Fruit fly (Drosophila melanogaster) whole organism, embryonic: ENCODE results near the gene Upf2.

Source experiments
- Antp ChIP-seq: fragments of 200-800 bp; sonication (Bioruptor generic); optimal IDR thresholded peaks from 3 replicates; lab custom pipeline; 2016; ENCODE audit warnings: missing biosample characterization, missing genetic modification characterization
- Blimp-1 ChIP-seq: fragments of 200-800 bp; sonication (Bioruptor generic); optimal IDR thresholded peaks from 3 replicates; lab custom pipeline; 2018; ENCODE audit warnings: missing biosample characterization, missing genetic modification characterization, mild to moderate bottlenecking, moderate library complexity, missing genetic modification reagents
- CG1024 ChIP-seq: fragments of 200-800 bp; sonication (Bioruptor generic); IDR thresholded peaks from 2 replicates; pipeline ENCODE4 v1.3.6; 2022; ENCODE audit warnings: missing biosample characterization, missing genetic modification characterization
- CG10274 ChIP-seq: fragments of 200-800 bp; sonication (Bioruptor generic); optimal IDR thresholded peaks from 3 replicates; lab custom pipeline; 2017; ENCODE audit warnings: missing biosample characterization, mild to moderate bottlenecking, missing genetic modification characterization
- CG10543 ChIP-seq: fragments of 200-800 bp; sonication (Bioruptor generic); optimal IDR thresholded peaks from 3 replicates; lab custom pipeline; 2017; ENCODE audit warnings: missing biosample characterization, mild to moderate bottlenecking, missing genetic modification characterization, moderate library complexity
- CG12071 ChIP-seq: fragments of 200-800 bp; sonication (Bioruptor generic); optimal IDR thresholded peaks from 3 replicates; lab custom pipeline; 2018; ENCODE audit warnings: missing biosample characterization, mild to moderate bottlenecking, missing genetic modification characterization
- CG12769 ChIP-seq: fragments of 200-800 bp; sonication (Bioruptor generic); optimal IDR thresholded peaks from 2 replicates; lab custom pipeline; 2019; ENCODE audit warnings: missing biosample characterization, mild to moderate bottlenecking, missing genetic modification characterization, moderate library complexity
- CG14965 ChIP-seq: fragments of 200-800 bp; sonication (Bioruptor generic); optimal IDR thresholded peaks from 2 replicates; lab custom pipeline; 2016; ENCODE audit warnings: missing biosample characterization, missing genetic modification characterization, borderline replicate concordance
- CG15479 ChIP-seq: fragments of 200-800 bp; sonication (Bioruptor generic); optimal IDR thresholded peaks from 3 replicates; lab custom pipeline; 2019; ENCODE audit warnings: missing biosample characterization, mild to moderate bottlenecking, missing genetic modification characterization, moderate library complexity
- CG1602 ChIP-seq: fragments of 200-800 bp; sonication (Bioruptor generic); optimal IDR thresholded peaks from 3 replicates; lab custom pipeline; 2016; ENCODE audit warnings: missing biosample characterization, missing genetic modification characterization
- CG16779 ChIP-seq: fragments of 200-800 bp; sonication (Bioruptor generic); IDR thresholded peaks from 2 replicates; pipeline ENCODE4 v1.3.6; 2022; ENCODE audit warnings: missing biosample characterization, missing genetic modification characterization
- CG1792 ChIP-seq: fragments of 200-800 bp; sonication (Bioruptor generic); optimal IDR thresholded peaks from 2 replicates; lab custom pipeline; 2016; ENCODE audit warnings: missing biosample characterization, missing genetic modification characterization
- CG18619 ChIP-seq: fragments of 200-800 bp; sonication (Bioruptor generic); optimal IDR thresholded peaks from 3 replicates; lab custom pipeline; 2017; ENCODE audit warnings: missing biosample characterization, mild to moderate bottlenecking, missing genetic modification characterization
- CG2129 ChIP-seq: fragments of 200-800 bp; sonication (Bioruptor generic); IDR thresholded peaks from 2 replicates; pipeline ENCODE4 v1.3.6; 2022; ENCODE audit warnings: missing biosample characterization, missing genetic modification characterization; ENCODE audit not compliant: partially characterized antibody
- CG2678 ChIP-seq: fragments of 200-800 bp; sonication (Bioruptor generic); optimal IDR thresholded peaks from 3 replicates; lab custom pipeline; 2019; ENCODE audit warnings: missing biosample characterization, mild to moderate bottlenecking, missing genetic modification characterization, moderate library complexity
- CG2875 ChIP-seq: fragments of 200-800 bp; sonication (Bioruptor generic); optimal IDR thresholded peaks from 2 replicates; lab custom pipeline; 2017; ENCODE audit warnings: missing biosample characterization, mild to moderate bottlenecking, missing genetic modification characterization, missing genetic modification reagents
- CG30020 ChIP-seq: fragments of 200-800 bp; optimal IDR thresholded peaks from 2 replicates; lab custom pipeline; 2019; ENCODE audit warnings: missing biosample characterization, mild to moderate bottlenecking, missing genetic modification characterization, moderate library complexity
- CG30403 ChIP-seq: fragments of 200-800 bp; sonication (Bioruptor generic); optimal IDR thresholded peaks from 3 replicates; lab custom pipeline; 2016; ENCODE audit warnings: missing biosample characterization, missing genetic modification characterization
- CG34376 ChIP-seq: fragments of 200-800 bp; sonication (Bioruptor generic); optimal IDR thresholded peaks from 2 replicates; lab custom pipeline; 2018; ENCODE audit warnings: missing biosample characterization, mild to moderate bottlenecking, missing genetic modification characterization
- CG4617 ChIP-seq: fragments of 200-800 bp; sonication (Bioruptor generic); optimal IDR thresholded peaks from 3 replicates; lab custom pipeline; 2016; ENCODE audit warnings: missing biosample characterization, missing genetic modification characterization, borderline replicate concordance
- CG4820 ChIP-seq: fragments of 200-800 bp; sonication (Bioruptor generic); optimal IDR thresholded peaks from 3 replicates; lab custom pipeline; 2016; ENCODE audit warnings: missing biosample characterization, missing genetic modification characterization
- CG6272 ChIP-seq: fragments of 200-800 bp; sonication (Bioruptor generic); IDR thresholded peaks from 2 replicates; pipeline ENCODE4 v1.3.6; 2022; ENCODE audit warnings: missing biosample characterization, missing genetic modification characterization
- CG6765 ChIP-seq: fragments of 200-800 bp; sonication (Bioruptor generic); optimal IDR thresholded peaks from 3 replicates; lab custom pipeline; 2017; ENCODE audit warnings: missing biosample characterization, mild to moderate bottlenecking, missing genetic modification characterization
- CG6813 ChIP-seq: fragments of 200-800 bp; sonication (Bioruptor generic); optimal IDR thresholded peaks from 2 replicates; lab custom pipeline; 2017; ENCODE audit warnings: missing biosample characterization, missing genetic modification characterization, mild to moderate bottlenecking, moderate library complexity, missing genetic modification reagents
- CG7556 ChIP-seq: fragments of 200-800 bp; sonication (Bioruptor generic); optimal IDR thresholded peaks from 2 replicates; lab custom pipeline; 2017; ENCODE audit warnings: missing biosample characterization, mild to moderate bottlenecking, missing genetic modification characterization
- CG7745 ChIP-seq: fragments of 200-800 bp; sonication (Bioruptor generic); optimal IDR thresholded peaks from 2 replicates; lab custom pipeline; 2018; ENCODE audit warnings: missing biosample characterization, mild to moderate bottlenecking, missing genetic modification characterization, moderate library complexity
- Gsc ChIP-seq: fragments of 200-800 bp; sonication (Bioruptor generic); IDR thresholded peaks from 2 replicates; pipeline ENCODE4 v1.3.6; 2022; ENCODE audit warnings: missing biosample characterization, missing genetic modification characterization
- HmgD ChIP-seq: fragments of 200-800 bp; sonication (Bioruptor generic); optimal IDR thresholded peaks from 3 replicates; lab custom pipeline; 2016; ENCODE audit warnings: missing biosample characterization, missing genetic modification characterization
- Jarid2 ChIP-seq: fragments of 200-800 bp; sonication (Bioruptor generic); optimal IDR thresholded peaks from 3 replicates; lab custom pipeline; 2017; ENCODE audit warnings: mild to moderate bottlenecking, missing biosample characterization, missing genetic modification reagents, missing genetic modification characterization
- MTF-1 ChIP-seq: fragments of 200-800 bp; sonication (Bioruptor generic); optimal IDR thresholded peaks from 2 replicates; lab custom pipeline; 2018; ENCODE audit warnings: missing biosample characterization, mild to moderate bottlenecking, missing genetic modification characterization, borderline replicate concordance
- Med ChIP-seq: fragments of 200-800 bp; sonication (Bioruptor generic); peaks from one replicate; lab custom pipeline; 2016; ENCODE audit warnings: missing biosample characterization, missing genetic modification characterization, mild to moderate bottlenecking, inconsistent platforms, moderate library complexity
- Mes4 ChIP-seq: fragments of 200-800 bp; sonication (Bioruptor generic); optimal IDR thresholded peaks from 2 replicates; lab custom pipeline; 2016; ENCODE audit warnings: missing biosample characterization, missing genetic modification characterization
- NC2β ChIP-seq: fragments of 200-800 bp; sonication (Bioruptor generic); optimal IDR thresholded peaks from 2 replicates; lab custom pipeline; 2016; ENCODE audit warnings: missing biosample characterization, missing genetic modification characterization
- ap ChIP-seq: fragments of 200-800 bp; sonication (Bioruptor generic); IDR thresholded peaks from 2 replicates; pipeline ENCODE4 v1.3.6; 2022; ENCODE audit warnings: missing biosample characterization, missing genetic modification characterization
- az2 ChIP-seq: fragments of 200-800 bp; sonication (Bioruptor generic); optimal IDR thresholded peaks from 3 replicates; lab custom pipeline; 2016; ENCODE audit warnings: missing biosample characterization, missing genetic modification characterization
- chn ChIP-seq: fragments of 200-800 bp; sonication (Bioruptor generic); optimal IDR thresholded peaks from 2 replicates; lab custom pipeline; 2016; ENCODE audit warnings: missing biosample characterization, missing genetic modification characterization
- crol ChIP-seq: fragments of 200-800 bp; sonication (Bioruptor generic); IDR thresholded peaks from 2 replicates; pipeline ENCODE4 v1.3.6; 2022; ENCODE audit warnings: missing biosample characterization, missing genetic modification characterization
- crp ChIP-seq, 2 experiments: fragments of 200-800 bp; sonication (Bioruptor generic); optimal IDR thresholded peaks; 2 replicates in 1 of 2; 3 replicates in 1 of 2; lab custom pipeline; 2017; ENCODE audit warnings: missing biosample characterization in 2 of 2, missing genetic modification characterization in 2 of 2, mild to moderate bottlenecking in 1 of 2, moderate library complexity in 1 of 2
- gem ChIP-seq: fragments of 200-800 bp; sonication (Bioruptor generic); optimal IDR thresholded peaks from 2 replicates; lab custom pipeline; 2019; ENCODE audit warnings: missing biosample characterization, mild to moderate bottlenecking, missing genetic modification characterization, moderate library complexity
- h ChIP-seq: fragments of >200 bp; optimal IDR thresholded peaks from 2 replicates; lab custom pipeline; 2017
- kni ChIP-seq: fragments of 200-800 bp; sonication (Bioruptor generic); optimal IDR thresholded peaks from 3 replicates; lab custom pipeline; 2017; ENCODE audit warnings: mild to moderate bottlenecking, missing biosample characterization, missing genetic modification reagents, missing genetic modification characterization
- mam ChIP-seq: fragments of 200-800 bp; sonication (Bioruptor generic); optimal IDR thresholded peaks from 3 replicates; lab custom pipeline; 2016; ENCODE audit warnings: missing biosample characterization, missing genetic modification characterization
- odd ChIP-seq: fragments of 200-800 bp; sonication (Bioruptor generic); optimal IDR thresholded peaks from 2 replicates; lab custom pipeline; 2017; ENCODE audit warnings: missing biosample characterization, mild to moderate bottlenecking, missing genetic modification characterization
- prd ChIP-seq, 3 experiments: fragments of >200 bp in 2 of 3; fragments of 200-800 bp in 1 of 3; sonication (Bioruptor generic) in 1 of 3; optimal IDR thresholded peaks in 2 of 3; IDR thresholded peaks in 1 of 3; 2 replicates in 2 of 3; 3 replicates in 1 of 3; pipeline versions ENCODE4 v1.3.6 to Lab custom; 2017 to 2022; ENCODE audit warnings: missing biosample characterization in 1 of 3, missing genetic modification characterization in 1 of 3
- repo ChIP-seq: fragments of 200-800 bp; sonication (Bioruptor generic); optimal IDR thresholded peaks from 2 replicates; lab custom pipeline; 2016; ENCODE audit warnings: missing biosample characterization, missing genetic modification characterization
- row ChIP-seq: fragments of 200-800 bp; sonication (Bioruptor generic); IDR thresholded peaks from 3 replicates; pipeline ENCODE4 v1.3.6; 2022; ENCODE audit warnings: missing biosample characterization, missing genetic modification characterization
- sd ChIP-seq: fragments of 200-800 bp; sonication (Bioruptor generic); optimal IDR thresholded peaks from 3 replicates; lab custom pipeline; 2018; ENCODE audit warnings: missing biosample characterization, mild to moderate bottlenecking, missing genetic modification characterization, moderate library complexity
- sug ChIP-seq: fragments of 200-800 bp; optimal IDR thresholded peaks from 2 replicates; lab custom pipeline; 2019; ENCODE audit warnings: missing biosample characterization, mild to moderate bottlenecking, missing genetic modification characterization, moderate library complexity
- zfh1 ChIP-seq: fragments of 200-800 bp; sonication (Bioruptor generic); IDR thresholded peaks from 3 replicates; pipeline ENCODE4 v1.3.6; 2022; ENCODE audit warnings: missing biosample characterization, missing genetic modification characterization

Upf2 gene

DNA sequence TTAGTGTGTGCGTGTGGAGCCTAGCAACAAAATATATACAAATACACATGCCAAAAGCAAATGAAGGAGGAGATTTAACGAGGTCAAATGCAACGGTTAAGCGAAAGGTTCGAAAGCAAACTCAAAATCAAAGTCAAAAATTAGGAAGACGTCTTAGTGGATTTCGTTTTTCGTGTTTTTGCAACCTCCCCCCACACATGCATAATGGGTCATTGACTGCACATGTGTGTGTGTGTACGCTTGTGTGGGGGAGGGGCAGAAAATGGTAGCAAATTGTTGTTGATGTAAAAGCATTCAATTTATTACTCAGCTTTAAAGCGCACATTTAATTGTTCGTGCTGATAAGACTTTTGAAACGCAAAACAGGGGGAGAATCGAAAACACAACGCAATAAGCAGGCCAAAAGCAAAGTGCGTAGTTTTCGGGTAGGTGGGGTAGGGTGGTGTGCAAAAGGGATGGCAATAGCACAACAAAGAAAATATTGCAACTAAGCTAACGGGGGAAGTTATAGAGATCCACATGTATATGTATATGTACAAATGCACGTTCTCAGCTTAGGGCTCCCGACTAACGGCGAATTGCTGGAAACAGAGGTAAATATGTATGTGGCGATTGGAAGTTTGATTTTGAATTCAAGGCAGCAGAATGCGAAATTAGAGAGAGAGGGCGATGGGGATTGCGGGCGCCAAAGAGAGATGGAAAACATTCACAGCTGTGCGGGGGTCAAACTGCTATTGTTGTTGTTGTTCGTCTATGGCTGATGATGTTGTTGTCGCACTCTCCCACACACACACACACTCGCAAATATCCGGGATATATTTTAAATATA, 17.8 kb upstream of the Upf2 start:
- TF ChIP-seq row (GFP tag; lab: Robert Waterston, UW) (no peak), CG6272 (GFP tag; lab: Robert Waterston, UW) (no peak), CG2129 (GFP tag; lab: Robert Waterston, UW) (no peak), CG34376 (GFP tag; lab: Kevin White, UChicago) (peak; percentile 4), Gsc (GFP tag; lab: Robert Waterston, UW) (no peak), CG1792 (GFP tag; lab: Kevin White, UChicago) (no peak), CG4617 (GFP tag; lab: Kevin White, UChicago) (no peak), ap (GFP tag; lab: Robert Waterston, UW) (no peak), CG6765 (GFP tag; lab: Kevin White, UChicago) (peak; percentile 58), CG1602 (GFP tag; lab: Kevin White, UChicago) (no peak), odd (GFP tag; lab: Kevin White, UChicago) (no peak), MTF-1 (GFP tag; lab: Kevin White, UChicago) (no peak), crol (GFP tag; lab: Robert Waterston, UW) (peak; percentile 45), CG6813 (GFP tag; lab: Kevin White, UChicago) (no peak), sd (peak; percentile 7), crp (GFP tag; optimal IDR thresholded peaks at IDR 0.05; lab: Kevin White, UChicago) (peak in 1 of 2 experiments; percentile 62), CG14965 (no peak), sug (peak; percentile 78), h (lab: Kevin White, UChicago) (no peak), NC2β (no peak), gem (tag; lab: Kevin White, UChicago) (no peak), repo (GFP tag; lab: Kevin White, UChicago) (no peak), kni (GFP tag; lab: Kevin White, UChicago) (peak; percentile 21), CG12071 (no peak), CG10543 (GFP tag; lab: Kevin White, UChicago) (peak; percentile 57), CG2875 (GFP tag; lab: Kevin White, UChicago) (no peak), CG16779 (no peak), mam (no peak), CG7745 (no peak), CG10274 (no peak), CG2678 (tag; lab: Kevin White, UChicago) (peak; percentile 4), CG12769 (tag; lab: Kevin White, UChicago) (peak; percentile 23), zfh1 (GFP tag; lab: Robert Waterston, UW) (no peak), Jarid2 (GFP tag; lab: Kevin White, UChicago) (no peak), CG1024 (GFP tag; lab: Robert Waterston, UW) (no peak), Med (no peak), Blimp-1 (GFP tag; lab: Kevin White, UChicago) (no peak), Antp (GFP tag; lab: Kevin White, UChicago) (no peak), CG15479 (GFP tag; lab: Kevin White, UChicago) (no peak), Mes4 (GFP tag; lab: Kevin White, UChicago) (no peak), chn (no peak), prd (optimal IDR thresholded peaks at IDR 0.05; lab: Kevin White, UChicago) (no peak), prd (GFP tag; IDR thresholded peaks at IDR 0.05; lab: Robert Waterston, UW) (no peak), az2 (GFP tag; lab: Kevin White, UChicago) (no peak), CG4820 (GFP tag; lab: Kevin White, UChicago) (no peak), CG7556 (GFP tag; lab: Kevin White, UChicago) (no peak), CG30020 (tag; lab: Kevin White, UChicago) (no peak), CG30403 (GFP tag; lab: Kevin White, UChicago) (no peak), HmgD (GFP tag; lab: Kevin White, UChicago) (no peak), CG18619 (GFP tag; lab: Kevin White, UChicago) (no peak)
